Worm (Caenorhabditis elegans) whole organism, late embryonic: ENCODE data around the gene unc-39.

Experiments used
- ama-1 ChIP-seq: fragments of 150-350 bp; optimal IDR thresholded peaks from 2 replicates; lab custom pipeline; 2014
- hlh-30 ChIP-seq: sonication (generic microtip); optimal IDR thresholded peaks from 2 replicates; lab custom pipeline; 2017; ENCODE audit warnings: antibody characterized with exemption, missing genetic modification characterization, missing compliant biosample characterization; ENCODE audit not compliant: insufficient read depth
- pqm-1 ChIP-seq: sonication (generic microtip); optimal IDR thresholded peaks from 2 replicates; lab custom pipeline; 2016; ENCODE audit warnings: missing genetic modification characterization, missing compliant biosample characterization

DNA sequence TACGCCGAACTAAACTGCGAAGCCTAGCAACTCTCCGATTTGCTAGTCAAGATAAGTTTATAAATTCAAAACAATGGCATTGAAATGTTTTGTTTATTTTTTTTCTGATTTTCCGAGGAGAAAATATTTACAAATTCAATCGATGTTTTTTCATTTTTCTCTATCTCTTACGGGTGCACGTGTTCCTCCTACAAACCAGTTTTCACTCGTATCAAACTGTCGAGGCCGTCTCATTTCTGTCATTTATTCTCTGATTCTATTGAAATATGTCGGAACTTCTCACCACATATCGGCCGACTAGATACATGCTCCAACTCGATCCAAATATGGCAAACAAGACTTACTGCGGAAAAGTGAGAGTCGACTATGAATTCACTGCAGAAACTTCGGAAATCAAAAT is 41.4 kb upstream of the unc-39 start, which contains the start of gene F47B8.8:
- TF ChIP-seq ama-1 (lab: Kevin White, UChicago) (no peak), hlh-30 (tag; lab: Kevin White, UChicago) (no peak), pqm-1 (no peak)
